Worm (Caenorhabditis elegans) whole organism, young adult: Measurements from ENCODE around the gene hsp-17.
A peak's percentile ranks its signal among the peaks of the same experiment; 100 is the strongest.

Source experiments
- B0019.2 ChIP-seq: fragments of 200-800 bp; sonication (Bioruptor generic); conservative IDR thresholded peaks from 2 replicates; pipeline ENCODE4 v1.3.6; 2022; ENCODE audit warnings: missing genetic modification reagents, missing genetic modification characterization, missing compliant biosample characterization
- B0261.1 ChIP-seq: sonication (generic microtip); optimal IDR thresholded peaks from 2 replicates; lab custom pipeline; 2016; ENCODE audit warnings: mild to moderate bottlenecking, missing genetic modification characterization, moderate library complexity, missing compliant biosample characterization
- B0336.3 ChIP-seq: fragments of 200-800 bp; sonication (Bioruptor generic); IDR thresholded peaks from 2 replicates; pipeline ENCODE4 v1.3.6; 2022; ENCODE audit warnings: missing genetic modification characterization, missing compliant biosample characterization
- C17E4.6 ChIP-seq: fragments of 200-800 bp; sonication (Bioruptor generic); IDR thresholded peaks from 2 replicates; pipeline ENCODE4 v1.3.6; 2022; ENCODE audit warnings: missing genetic modification reagents, missing genetic modification characterization, missing compliant biosample characterization
- F23B12.7 ChIP-seq: sonication (generic microtip); optimal IDR thresholded peaks from 2 replicates; lab custom pipeline; 2017; ENCODE audit warnings: missing genetic modification characterization, mild to moderate bottlenecking, missing compliant biosample characterization, antibody characterized with exemption, moderate library complexity; ENCODE audit not compliant: insufficient read depth
- F49E8.2 ChIP-seq: sonication (generic microtip); optimal IDR thresholded peaks from 3 replicates; lab custom pipeline; 2017; ENCODE audit warnings: missing genetic modification characterization, mild to moderate bottlenecking, missing compliant biosample characterization, antibody characterized with exemption, moderate library complexity; ENCODE audit not compliant: insufficient read depth
- F52B5.7 ChIP-seq: sonication (generic microtip); optimal IDR thresholded peaks from 2 replicates; lab custom pipeline; 2016; ENCODE audit warnings: mild to moderate bottlenecking, missing genetic modification characterization, missing compliant biosample characterization
- F57A8.1 ChIP-seq: fragments of 200-800 bp; sonication (Bioruptor generic); optimal IDR thresholded peaks from 2 replicates; lab custom pipeline; 2018; ENCODE audit warnings: mild to moderate bottlenecking, missing genetic modification characterization, moderate library complexity, missing compliant biosample characterization
- Y53F4B.3 ChIP-seq: fragments of 200-800 bp; sonication (Bioruptor generic); IDR thresholded peaks from 2 replicates; pipeline ENCODE4 v1.3.6; 2022; ENCODE audit warnings: missing genetic modification reagents, missing genetic modification characterization, missing compliant biosample characterization
- Y95B8A.8 ChIP-seq: fragments of 200-800 bp; sonication (Bioruptor generic); IDR thresholded peaks from 2 replicates; pipeline ENCODE4 v1.3.6; 2022; ENCODE audit warnings: missing genetic modification reagents, missing genetic modification characterization, missing compliant biosample characterization
- ama-1 ChIP-seq, 3 experiments: fragments of 150-350 bp in 1 of 3; sonication (generic microtip) in 2 of 3; optimal IDR thresholded peaks; 2 replicates each; lab custom pipeline; 2014 to 2018; ENCODE audit warnings: missing biosample characterization in 2 of 3, missing genetic modification characterization in 2 of 3, missing genetic modification reagents in 2 of 3
- aptf-2 ChIP-seq: fragments of 200-800 bp; sonication (Bioruptor generic); conservative IDR thresholded peaks from 2 replicates; pipeline ENCODE4 v1.3.6; 2022; ENCODE audit warnings: missing genetic modification reagents, missing genetic modification characterization, missing compliant biosample characterization
- aptf-3 ChIP-seq: fragments of 200-800 bp; sonication (Bioruptor generic); IDR thresholded peaks from 2 replicates; pipeline ENCODE4 v1.3.6; 2022; ENCODE audit warnings: missing genetic modification characterization, missing compliant biosample characterization
- attf-3 ChIP-seq: fragments of 200-800 bp; sonication (Bioruptor generic); conservative IDR thresholded peaks from 2 replicates; pipeline ENCODE4 v1.3.6; 2022; ENCODE audit warnings: missing genetic modification reagents, missing genetic modification characterization, missing compliant biosample characterization
- attf-6 ChIP-seq: fragments of 200-800 bp; sonication (Bioruptor generic); IDR thresholded peaks from 2 replicates; pipeline ENCODE4 v1.3.6; 2022; ENCODE audit warnings: missing genetic modification reagents, missing genetic modification characterization, missing compliant biosample characterization
- cebp-1 ChIP-seq, 2 experiments: fragments of 200-800 bp in 1 of 2; sonication (Bioruptor generic) in 1 of 2; sonication (generic microtip) in 1 of 2; IDR thresholded peaks in 1 of 2; optimal IDR thresholded peaks in 1 of 2; 2 replicates each; pipeline versions ENCODE4 v1.3.6 to Lab custom; 2017 to 2022; ENCODE audit warnings: missing compliant biosample characterization in 2 of 2, missing genetic modification characterization in 2 of 2, mild to moderate bottlenecking in 1 of 2, missing genetic modification reagents in 1 of 2, moderate library complexity in 1 of 2
- ceh-100 ChIP-seq: fragments of 200-800 bp; sonication (Bioruptor generic); IDR thresholded peaks from 2 replicates; pipeline ENCODE4 v1.3.6; 2022; ENCODE audit warnings: missing genetic modification reagents, missing genetic modification characterization, missing compliant biosample characterization
- ceh-58 ChIP-seq: fragments of 200-800 bp; sonication (Bioruptor generic); IDR thresholded peaks from 2 replicates; pipeline ENCODE4 v1.3.6; 2022; ENCODE audit warnings: missing genetic modification characterization, missing compliant biosample characterization
- chd-7 ChIP-seq: sonication (generic microtip); optimal IDR thresholded peaks from 2 replicates; lab custom pipeline; 2016; ENCODE audit warnings: mild to moderate bottlenecking, missing genetic modification characterization, moderate library complexity, missing compliant biosample characterization
- dpl-1 ChIP-seq: fragments of 150-350 bp; optimal IDR thresholded peaks from 2 replicates; lab custom pipeline; 2014; ENCODE audit warnings: missing biosample characterization, missing genetic modification reagents, missing genetic modification characterization
- fkh-3 ChIP-seq: sonication (generic microtip); optimal IDR thresholded peaks from 2 replicates; lab custom pipeline; 2016; ENCODE audit warnings: mild to moderate bottlenecking, missing genetic modification characterization, missing compliant biosample characterization
- hmg-1.2 ChIP-seq: fragments of 200-800 bp; sonication (Bioruptor generic); IDR thresholded peaks from 2 replicates; pipeline ENCODE4 v1.3.6; 2022; ENCODE audit warnings: missing genetic modification reagents, missing genetic modification characterization, missing compliant biosample characterization
- hmg-20 ChIP-seq: fragments of 200-800 bp; sonication (Bioruptor generic); IDR thresholded peaks from 2 replicates; pipeline ENCODE4 v1.3.6; 2022; ENCODE audit warnings: missing genetic modification reagents, missing genetic modification characterization, missing compliant biosample characterization
- hrde-1 ChIP-seq: sonication (generic microtip); optimal IDR thresholded peaks from 2 replicates; lab custom pipeline; 2016; ENCODE audit warnings: missing genetic modification characterization, mild to moderate bottlenecking, missing compliant biosample characterization, moderate library complexity, missing genotype, missing genetic modification reagents, borderline replicate concordance
- lag-1 ChIP-seq: fragments of 200-800 bp; sonication (Bioruptor generic); IDR thresholded peaks from 2 replicates; pipeline ENCODE4 v1.3.6; 2022; ENCODE audit warnings: missing genetic modification reagents, missing genetic modification characterization, missing compliant biosample characterization
- lin-40 ChIP-seq: sonication (generic microtip); optimal IDR thresholded peaks from 2 replicates; lab custom pipeline; 2016; ENCODE audit warnings: missing genetic modification characterization, mild to moderate bottlenecking, missing compliant biosample characterization, missing genotype, missing genetic modification reagents
- madf-6 ChIP-seq: fragments of 200-800 bp; sonication (Bioruptor generic); IDR thresholded peaks from 2 replicates; pipeline ENCODE4 v1.3.6; 2022; ENCODE audit warnings: missing genetic modification reagents, missing genetic modification characterization, missing compliant biosample characterization
- mcd-1 ChIP-seq: fragments of 200-800 bp; sonication (Bioruptor generic); IDR thresholded peaks from 2 replicates; pipeline ENCODE4 v1.3.6; 2022; ENCODE audit warnings: missing genetic modification reagents, missing genetic modification characterization, missing compliant biosample characterization
- mes-4 ChIP-seq: sonication (generic microtip); optimal IDR thresholded peaks from 2 replicates; lab custom pipeline; 2016; ENCODE audit warnings: missing genotype, missing genetic modification characterization, missing compliant biosample characterization
- nhr-27 ChIP-seq: fragments of 200-800 bp; sonication (Bioruptor generic); optimal IDR thresholded peaks from 2 replicates; lab custom pipeline; 2018; ENCODE audit warnings: mild to moderate bottlenecking, missing genetic modification characterization, moderate library complexity, missing compliant biosample characterization
- nhr-80 ChIP-seq: sonication (generic microtip); optimal IDR thresholded peaks from 2 replicates; lab custom pipeline; 2016; ENCODE audit warnings: missing genetic modification characterization, missing compliant biosample characterization
- rec-8 ChIP-seq, 2 experiments: sonication (generic microtip); optimal IDR thresholded peaks; 2 replicates each; lab custom pipeline; 2016; ENCODE audit warnings: mild to moderate bottlenecking in 2 of 2, missing genetic modification characterization in 2 of 2, missing genetic modification reagents in 2 of 2, missing genotype in 2 of 2, missing biosample characterization in 1 of 2, missing compliant biosample characterization in 1 of 2, moderate library complexity in 1 of 2
- repo-1 ChIP-seq: sonication (generic microtip); optimal IDR thresholded peaks from 2 replicates; lab custom pipeline; 2017; ENCODE audit warnings: mild to moderate bottlenecking, missing genetic modification characterization, missing compliant biosample characterization
- snpc-1.1 ChIP-seq: sonication (generic microtip); optimal IDR thresholded peaks from 2 replicates; lab custom pipeline; 2017; ENCODE audit warnings: missing genetic modification characterization, mild to moderate bottlenecking, missing compliant biosample characterization, antibody characterized with exemption, moderate library complexity, missing genotype, missing genetic modification reagents; ENCODE audit not compliant: insufficient read depth
- snpc-1.3 ChIP-seq: sonication (generic microtip); optimal IDR thresholded peaks from 2 replicates; lab custom pipeline; 2017; ENCODE audit warnings: missing genetic modification characterization, mild to moderate bottlenecking, missing compliant biosample characterization, antibody characterized with exemption, moderate library complexity, missing genotype, missing genetic modification reagents; ENCODE audit not compliant: insufficient read depth
- snpc-3.4 ChIP-seq: sonication (generic microtip); optimal IDR thresholded peaks from 2 replicates; lab custom pipeline; 2017; ENCODE audit warnings: missing genetic modification characterization, mild to moderate bottlenecking, missing compliant biosample characterization, antibody characterized with exemption, moderate library complexity, missing genotype, missing genetic modification reagents
- snpc-4 ChIP-seq, 5 experiments: fragments of 150-350 bp in 1 of 5; sonication (generic microtip) in 4 of 5; optimal IDR thresholded peaks; 2 replicates each; lab custom pipeline; 2014 to 2018; ENCODE audit warnings: missing genetic modification characterization in 5 of 5, missing biosample characterization in 3 of 5, antibody characterized with exemption in 2 of 5, mild to moderate bottlenecking in 2 of 5, missing compliant biosample characterization in 2 of 5, missing genotype in 2 of 5, moderate library complexity in 2 of 5, missing genetic modification reagents in 1 of 5
- sptf-2 ChIP-seq: fragments of 200-800 bp; sonication (Bioruptor generic); optimal IDR thresholded peaks from 2 replicates; lab custom pipeline; 2018; ENCODE audit warnings: mild to moderate bottlenecking, missing genetic modification characterization, missing compliant biosample characterization
- tbp1 ChIP-seq: fragments of 200-800 bp; sonication (Bioruptor generic); optimal IDR thresholded peaks from 2 replicates; lab custom pipeline; 2018; ENCODE audit warnings: mild to moderate bottlenecking, missing genetic modification characterization, missing compliant biosample characterization
- tbx-9 ChIP-seq: sonication (generic microtip); optimal IDR thresholded peaks from 2 replicates; lab custom pipeline; 2016; ENCODE audit warnings: borderline replicate concordance, missing genetic modification characterization, inconsistent platforms, missing compliant biosample characterization
- tlf-1 ChIP-seq: fragments of 200-800 bp; sonication (Bioruptor generic); optimal IDR thresholded peaks from 2 replicates; lab custom pipeline; 2018; ENCODE audit warnings: mild to moderate bottlenecking, missing genetic modification characterization, missing compliant biosample characterization
- zim-3 ChIP-seq: sonication (generic microtip); optimal IDR thresholded peaks from 2 replicates; lab custom pipeline; 2017; ENCODE audit warnings: mild to moderate bottlenecking, missing genetic modification characterization, moderate library complexity, missing compliant biosample characterization
- ztf-18 ChIP-seq: sonication (generic microtip); optimal IDR thresholded peaks from 2 replicates; lab custom pipeline; 2016; ENCODE audit warnings: missing genotype, mild to moderate bottlenecking, missing genetic modification characterization, missing compliant biosample characterization
- ztf-22 ChIP-seq: fragments of 200-800 bp; sonication (Bioruptor generic); optimal IDR thresholded peaks from 2 replicates; lab custom pipeline; 2018; ENCODE audit warnings: mild to moderate bottlenecking, missing genetic modification characterization, moderate library complexity, missing compliant biosample characterization

Gene hsp-17

ce11 chrV:8413432-8414021 lies 27.8 kb upstream of the hsp-17 start, which contains the start of gene vha-18 (continued):
- TF ChIP-seq tbx-9 (tag; lab: Kevin White, UChicago), result no peak
- peak; percentile 86 for TF ChIP-seq snpc-3.4 (tag; lab: Kevin White, UChicago)
- TF ChIP-seq B0261.1 (tag; lab: Kevin White, UChicago), result peak; percentile 6
- no peak for TF ChIP-seq F57A8.1 (GFP tag; lab: Kevin White, UChicago)
- peak; percentile 39; the same call in 1 of the 2 replicates for TF ChIP-seq Y53F4B.3 (GFP tag; lab: Robert Waterston, UW)
- peak; percentile 72 for TF ChIP-seq dpl-1 (GFP tag; lab: Kevin White, UChicago)
- TF ChIP-seq tlf-1 (GFP tag; lab: Kevin White, UChicago), result peak; percentile 90
- TF ChIP-seq F23B12.7 (tag; lab: Kevin White, UChicago), result no peak
- TF ChIP-seq mes-4 (tag; lab: Kevin White, UChicago), result no peak
- no peak for TF ChIP-seq cebp-1 (GFP tag; IDR thresholded peaks at IDR 0.05; lab: Robert Waterston, UW)
- no peak for TF ChIP-seq cebp-1 (tag; optimal IDR thresholded peaks at IDR 0.05; lab: Kevin White, UChicago)
- TF ChIP-seq tbp1 (GFP tag; lab: Kevin White, UChicago), result peak; percentile 63
- peak; percentile 90 for TF ChIP-seq B0019.2 (GFP tag; lab: Robert Waterston, UW)
- no peak for TF ChIP-seq F52B5.7 (tag; lab: Kevin White, UChicago)
- TF ChIP-seq B0336.3 (GFP tag; lab: Robert Waterston, UW), result peak; percentile 84
- TF ChIP-seq sptf-2, result no peak
- no peak for TF ChIP-seq hmg-20 (GFP tag; lab: Robert Waterston, UW)
- TF ChIP-seq attf-6 (GFP tag; lab: Robert Waterston, UW), result peak; percentile 71
- TF ChIP-seq nhr-80 (tag; lab: Kevin White, UChicago), result no peak
- peak; percentile 55 for TF ChIP-seq snpc-1.1
- TF ChIP-seq zim-3 (tag; lab: Kevin White, UChicago), result no peak
- TF ChIP-seq hrde-1 (tag; lab: Kevin White, UChicago), result peak; percentile 49
- TF ChIP-seq nhr-27, result no peak
- TF ChIP-seq ceh-58 (GFP tag; lab: Robert Waterston, UW), result no peak
- no peak for TF ChIP-seq lin-40
- peak; percentile 73 for TF ChIP-seq snpc-1.3 (tag; lab: Kevin White, UChicago)
- peak; percentile 95 for TF ChIP-seq hmg-1.2 (GFP tag; lab: Robert Waterston, UW)
- no peak for TF ChIP-seq aptf-3 (GFP tag; lab: Robert Waterston, UW)
- peak; percentile 75 for TF ChIP-seq ceh-100 (GFP tag; lab: Robert Waterston, UW)
- TF ChIP-seq Y95B8A.8 (GFP tag; lab: Robert Waterston, UW), result peak; percentile 86; the same call in 1 of the 2 replicates
- no peak for TF ChIP-seq fkh-3 (tag; lab: Kevin White, UChicago)
- peak; percentile 94 for TF ChIP-seq mcd-1 (GFP tag; lab: Robert Waterston, UW)
- TF ChIP-seq ama-1 (optimal IDR thresholded peaks at IDR 0.05; lab: Kevin White, UChicago), result no peak
- no peak for TF ChIP-seq ama-1 (GFP tag; optimal IDR thresholded peaks at IDR 0.05; lab: Kevin White, UChicago)
- TF ChIP-seq F49E8.2, result peak; percentile 74
- TF ChIP-seq aptf-2, result 0 out of 2 replicates have a peak, but pooled peaks have one; percentile 45
- peak; percentile 98 for TF ChIP-seq madf-6 (GFP tag; lab: Robert Waterston, UW)
- no peak for TF ChIP-seq snpc-4 (GFP tag; optimal IDR thresholded peaks at IDR 0.05; lab: Kevin White, UChicago)
- TF ChIP-seq snpc-4 (tag; optimal IDR thresholded peaks at IDR 0.05; lab: Kevin White, UChicago), result peak in 3 of 4 experiments; percentile 27 to 71 (median 55)
- no peak for TF ChIP-seq rec-8 (tag; optimal IDR thresholded peaks at IDR 0.05; lab: Kevin White, UChicago)
- peak; percentile 70 for TF ChIP-seq ztf-18 (tag; lab: Kevin White, UChicago)
- no peak for TF ChIP-seq chd-7
- TF ChIP-seq attf-3 (GFP tag; lab: Robert Waterston, UW), result peak; percentile 79
- TF ChIP-seq repo-1, result no peak
- no peak for TF ChIP-seq ztf-22
- no peak for TF ChIP-seq lag-1 (GFP tag; lab: Robert Waterston, UW)
- TF ChIP-seq C17E4.6, result peak; percentile 80; the same call in 1 of the 2 replicates
